Worm (Caenorhabditis elegans) whole organism, midembryonic: ENCODE measurements around the gene puf-12.

Experiments
- klf-2 ChIP-seq: fragments of 200-800 bp; sonication (Bioruptor generic); conservative IDR thresholded peaks from 2 replicates; pipeline ENCODE4 v1.3.6; 2022; ENCODE audit warnings: missing genetic modification reagents, missing genetic modification characterization, missing compliant biosample characterization
- tab-1 ChIP-seq: fragments of 200-800 bp; sonication (Bioruptor generic); IDR thresholded peaks from 2 replicates; pipeline ENCODE4 v1.3.6; 2022; ENCODE audit warnings: missing genetic modification characterization, missing compliant biosample characterization

ce11 chrII:10108377-10108776, 8.3 kb downstream of the puf-12 start, which contains the start of the genes ZK945.7 and ZK945.8:
- TF ChIP-seq klf-2 (no peak), tab-1 (GFP tag; lab: Robert Waterston, UW) (no peak)
